Fruit fly (Drosophila melanogaster): ENCODE measurements around the gene CG11694.

Gene CG11694

DNA sequence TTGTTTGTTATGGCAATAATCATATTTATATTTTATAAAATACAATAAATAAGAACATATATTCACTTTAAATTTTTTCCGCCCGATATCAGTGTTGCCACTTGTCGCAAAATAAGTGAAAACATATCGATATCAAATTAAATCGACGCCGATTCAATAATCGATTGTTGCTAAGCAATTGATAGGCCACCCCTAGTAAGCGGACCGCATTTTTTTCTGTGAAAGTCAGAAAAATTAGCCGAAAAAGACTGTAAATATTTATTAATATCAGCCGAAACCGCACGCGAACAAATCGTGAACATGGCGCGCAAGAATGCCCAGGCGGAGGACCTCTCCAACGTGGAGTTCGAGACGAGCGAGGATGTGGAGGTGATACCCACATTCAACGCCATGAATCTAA is 1.1 kb upstream of the CG11694 start, which contains the start of gene CG7483 (continued):
- peak; percentile 0 for TF ChIP-seq grau (tag; optimal IDR thresholded peaks at IDR 0.05)
- TF ChIP-seq Deaf1 (tag; optimal IDR thresholded peaks at IDR 0.05): no peak
- TF ChIP-seq nmo (GFP tag; optimal IDR thresholded peaks at IDR 0.05): peak; percentile 22
- peak; percentile 46 for TF ChIP-seq CG4617 (GFP tag; optimal IDR thresholded peaks at IDR 0.05; ENCODE audit: borderline replicate concordance)
- TF ChIP-seq Sin3A (optimal IDR thresholded peaks at IDR 0.05): peak; percentile 34
- peak; percentile 87 for TF ChIP-seq hbn (GFP tag; IDR thresholded peaks at IDR 0.05; ENCODE audit: partially characterized antibody)
- 0 out of 2 replicates have a peak, but pooled peaks have one; percentile 18 for TF ChIP-seq CG31441 (GFP tag; IDR thresholded peaks at IDR 0.05)
- TF ChIP-seq gsb (GFP tag; IDR thresholded peaks at IDR 0.05): no peak
- TF ChIP-seq YL-1 (GFP tag; optimal IDR thresholded peaks at IDR 0.05): peak; percentile 75
- TF ChIP-seq C15 (GFP tag; IDR thresholded peaks at IDR 0.05): no peak
- TF ChIP-seq CG17829 (tag; optimal IDR thresholded peaks at IDR 0.05): peak; percentile 36
- TF ChIP-seq Vsx1 (GFP tag; optimal IDR thresholded peaks at IDR 0.05): no peak
- TF ChIP-seq tll (GFP tag; optimal IDR thresholded peaks at IDR 0.05): peak in 1 of 2 experiments; percentile 18
- TF ChIP-seq MTF-1 (GFP tag; optimal IDR thresholded peaks at IDR 0.05; ENCODE audit: borderline replicate concordance): no peak
- peak; percentile 64 for TF ChIP-seq Med (GFP tag)
- TF ChIP-seq Ets97D (GFP tag; optimal IDR thresholded peaks at IDR 0.05): peak; percentile 20
- TF ChIP-seq ato (GFP tag; IDR thresholded peaks at IDR 0.05; ENCODE audit: partially characterized antibody): peak; percentile 90
- 0 out of 3 replicates have a peak, but pooled peaks have one; percentile 20 for TF ChIP-seq ci (GFP tag; IDR thresholded peaks at IDR 0.05)
- peak; percentile 89 for TF ChIP-seq Dll (GFP tag; IDR thresholded peaks at IDR 0.05; ENCODE audit: partially characterized antibody)
- peak; percentile 54 for TF ChIP-seq CG9797 (GFP tag; optimal IDR thresholded peaks at IDR 0.05)
- TF ChIP-seq CG42726 (GFP tag; IDR thresholded peaks at IDR 0.05; ENCODE audit: partially characterized antibody): 0 out of 2 replicates have a peak, but pooled peaks have one; percentile 39
- no peak for TF ChIP-seq CG14441 (GFP tag; IDR thresholded peaks at IDR 0.05)
- peak; percentile 34 for TF ChIP-seq Nf-YC (tag; optimal IDR thresholded peaks at IDR 0.05)
- peak in 1 of 2 experiments; percentile 30 for TF ChIP-seq insv (GFP tag; optimal IDR thresholded peaks at IDR 0.05)
- no peak for TF ChIP-seq CG10979 (tag; optimal IDR thresholded peaks at IDR 0.05)
- peak; percentile 19 for TF ChIP-seq sug (tag; optimal IDR thresholded peaks at IDR 0.05)
- peak; percentile 97 for TF ChIP-seq Dref (GFP tag; IDR thresholded peaks at IDR 0.05)
- peak; percentile 80 for TF ChIP-seq BEAF-32 (GFP tag; optimal IDR thresholded peaks at IDR 0.05)
- TF ChIP-seq CG1792 (GFP tag; optimal IDR thresholded peaks at IDR 0.05): no peak
- peak; percentile 46 for TF ChIP-seq CG15601 (tag; optimal IDR thresholded peaks at IDR 0.05)
- TF ChIP-seq sqz (GFP tag; optimal IDR thresholded peaks at IDR 0.05): peak; percentile 81
- peak; percentile 88 for TF ChIP-seq unc-4 (GFP tag; IDR thresholded peaks at IDR 0.05; ENCODE audit: partially characterized antibody)
- TF ChIP-seq al (GFP tag; IDR thresholded peaks at IDR 0.05): no peak
- no peak for TF ChIP-seq ash1 (GFP tag; optimal IDR thresholded peaks at IDR 0.05)
- no peak for TF ChIP-seq ham (GFP tag; IDR thresholded peaks at IDR 0.05)
- TF ChIP-seq CG14014 (GFP tag; IDR thresholded peaks at IDR 0.05): no peak
- TF ChIP-seq CG6791 (GFP tag; IDR thresholded peaks at IDR 0.05; ENCODE audit: partially characterized antibody): peak; percentile 90
- TF ChIP-seq CG3995 (GFP tag; optimal IDR thresholded peaks at IDR 0.05): peak; percentile 15
- peak; percentile 39 for TF ChIP-seq CG15514 (GFP tag; optimal IDR thresholded peaks at IDR 0.05)
- TF ChIP-seq CG2116 (GFP tag; optimal IDR thresholded peaks at IDR 0.05): peak; percentile 70
- TF ChIP-seq CG17359 (tag; optimal IDR thresholded peaks at IDR 0.05): no peak
- TF ChIP-seq jumu (GFP tag; optimal IDR thresholded peaks at IDR 0.05): no peak
- no peak for TF ChIP-seq tx (GFP tag; optimal IDR thresholded peaks at IDR 0.05)
- peak; percentile 77 for TF ChIP-seq Doc3 (GFP tag; IDR thresholded peaks at IDR 0.05; ENCODE audit: partially characterized antibody)
- no peak for TF ChIP-seq CG9727 (GFP tag; optimal IDR thresholded peaks at IDR 0.05)
- TF ChIP-seq Camta (GFP tag; optimal IDR thresholded peaks at IDR 0.05): no peak
- no peak for TF ChIP-seq slbo (GFP tag; IDR thresholded peaks at IDR 0.05)
- TF ChIP-seq lbe (GFP tag; optimal IDR thresholded peaks at IDR 0.05): peak; percentile 34
- TF ChIP-seq chinmo (GFP tag; IDR thresholded peaks at IDR 0.05; ENCODE audit: partially characterized antibody): peak; percentile 77; the same call in 3 of the 4 replicates

Measured in whole organism, embryonic.